Worm (Caenorhabditis elegans): Measurements from ENCODE around the gene nhr-149.
"Not testable (repeated sequence)": the region's sequence is repeated elsewhere in the genome, so short reads cannot be mapped to it uniquely, and the experiment has no call there.

Gene nhr-149

ce11 chrV:7337218-7337617 lies 12.2 kb downstream of the nhr-149 start, which contains the start of gene F10G2.7:
Gene F10G2.7, minus strand, starts transcription at chrV:7337318.
- TF ChIP-seq lin-11, zip-5, npax-4 (tag; optimal IDR thresholded peaks at IDR 0.05): not testable (repeated sequence)

DNA sequence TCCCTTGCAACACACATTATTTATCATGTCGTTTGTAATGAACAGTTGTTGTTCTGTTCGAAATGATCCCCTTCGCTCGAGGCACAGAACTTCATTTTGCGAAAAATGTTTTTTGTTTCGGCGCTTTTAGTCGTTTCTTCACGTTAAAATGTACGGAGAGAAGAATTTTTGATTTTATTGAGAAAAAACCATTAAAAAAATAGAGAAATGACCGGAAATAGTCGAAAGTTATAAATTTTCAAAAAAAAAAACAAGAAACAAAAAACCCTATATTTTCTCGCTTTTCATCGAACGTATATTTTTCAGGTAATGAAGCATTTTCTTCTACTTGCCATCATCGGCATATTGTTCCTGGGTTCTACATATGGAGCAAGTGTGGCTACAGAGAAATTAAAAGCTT lies 17.2 kb downstream of the nhr-149 start, which contains the start of gene F10G2.1:
Gene F10G2.1 (plus strand): TSS at position 301 of the 400 bp plus-strand sequence.
- TF ChIP-seq sox-4 (tag; optimal IDR thresholded peaks at IDR 0.05) (no peak), ceh-14 (tag; optimal IDR thresholded peaks at IDR 0.05) (no peak), pha-2 (tag; optimal IDR thresholded peaks at IDR 0.05) (no peak), ceh-9 (tag; optimal IDR thresholded peaks at IDR 0.05) (no peak), syd-9 (tag; optimal IDR thresholded peaks at IDR 0.05) (no peak), hlh-13 (GFP tag; optimal IDR thresholded peaks at IDR 0.05) (no peak), ceh-48 (tag; optimal IDR thresholded peaks at IDR 0.05) (no peak), mec-3 (tag; optimal IDR thresholded peaks at IDR 0.05; ENCODE audit: borderline replicate concordance) (no peak), ahr-1 (tag; optimal IDR thresholded peaks at IDR 0.05) (no peak)

ce11 chrV:7330868-7331267 lies 18.6 kb downstream of the nhr-149 start, which contains the start of gene F10G2.2:
Gene F10G2.2, plus strand, starts transcription at chrV:7331168.
- TF ChIP-seq ttx-3 (tag; optimal IDR thresholded peaks at IDR 0.05) (no peak), hlh-13 (GFP tag; optimal IDR thresholded peaks at IDR 0.05) (no peak), pha-4 (tag; optimal IDR thresholded peaks at IDR 0.05) (no peak), ama-1 (optimal IDR thresholded peaks at IDR 0.05) (no peak), ztf-16 (tag; optimal IDR thresholded peaks at IDR 0.05) (no peak), hlh-8 (tag; optimal IDR thresholded peaks at IDR 0.05) (no peak), nhr-11 (tag; optimal IDR thresholded peaks at IDR 0.05) (no peak), ceh-30 (tag; optimal IDR thresholded peaks at IDR 0.05) (no peak), sox-4 (tag; optimal IDR thresholded peaks at IDR 0.05) (no peak), hlh-6 (tag; optimal IDR thresholded peaks at IDR 0.05) (no peak), ceh-45 (GFP tag; IDR thresholded peaks at IDR 0.05) (no peak), elt-2 (tag; optimal IDR thresholded peaks at IDR 0.05) (no peak), mec-3 (tag; optimal IDR thresholded peaks at IDR 0.05; ENCODE audit: borderline replicate concordance) (no peak), Y22D7AL.16 (tag; optimal IDR thresholded peaks at IDR 0.05) (no peak), ceh-14 (tag; optimal IDR thresholded peaks at IDR 0.05) (no peak), sdc-2 (tag; optimal IDR thresholded peaks at IDR 0.05) (no peak), F13H6.1 (tag; optimal IDR thresholded peaks at IDR 0.05) (no peak), lin-11 (tag; optimal IDR thresholded peaks at IDR 0.05) (no peak), C08G9.2 (tag; optimal IDR thresholded peaks at IDR 0.05) (no peak)

DNA sequence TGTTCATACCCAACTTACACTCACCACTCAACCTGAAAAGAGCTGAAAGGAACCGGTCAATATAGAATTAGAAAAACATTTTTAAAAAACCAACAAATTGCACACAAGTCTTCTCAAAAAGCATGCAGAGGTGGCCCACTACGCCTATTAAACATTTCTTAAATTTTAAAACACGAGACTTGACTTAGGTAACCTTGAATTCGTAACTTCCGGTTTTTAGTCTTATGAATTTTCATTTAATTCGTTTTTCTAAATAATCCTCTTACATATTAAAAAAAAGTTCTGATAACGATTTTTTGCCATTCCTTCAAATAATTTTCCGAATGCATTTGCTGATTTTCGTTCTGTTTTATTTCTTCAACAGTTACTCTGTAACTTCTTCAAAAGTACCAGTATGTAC lies 21.3 kb downstream of the nhr-149 start, which contains the start of gene clec-7:
Gene clec-7 (plus strand): TSS at position 301 of the 400 bp plus-strand sequence.
- TF ChIP-seq K02D7.2 (tag; optimal IDR thresholded peaks at IDR 0.05), result no peak
- TF ChIP-seq T23F11.4 (GFP tag; optimal IDR thresholded peaks at IDR 0.05), result no peak
- no peak for TF ChIP-seq odd-2 (tag; optimal IDR thresholded peaks at IDR 0.05)
- no peak for TF ChIP-seq gmeb-2 (tag; optimal IDR thresholded peaks at IDR 0.05)
- no peak for TF ChIP-seq ref-2 (tag; optimal IDR thresholded peaks at IDR 0.05)
- TF ChIP-seq ceh-6 (GFP tag; optimal IDR thresholded peaks at IDR 0.05), result no peak
- TF ChIP-seq lim-6 (tag; optimal IDR thresholded peaks at IDR 0.05), result no peak
- no peak for TF ChIP-seq ceh-45 (GFP tag; IDR thresholded peaks at IDR 0.05)
- TF ChIP-seq madf-2 (tag; optimal IDR thresholded peaks at IDR 0.05), result no peak
- no peak for TF ChIP-seq ceh-18 (tag; optimal IDR thresholded peaks at IDR 0.05)
- no peak for TF ChIP-seq ceh-9 (tag; optimal IDR thresholded peaks at IDR 0.05)
- TF ChIP-seq pros-1 (tag; optimal IDR thresholded peaks at IDR 0.05), result no peak
- TF ChIP-seq che-1 (tag; optimal IDR thresholded peaks at IDR 0.05), result no peak
- TF ChIP-seq ets-4 (tag; optimal IDR thresholded peaks at IDR 0.05), result no peak
- TF ChIP-seq hlh-15 (tag; optimal IDR thresholded peaks at IDR 0.05), result no peak
- TF ChIP-seq ahr-1 (tag; optimal IDR thresholded peaks at IDR 0.05), result no peak
- no peak for TF ChIP-seq unc-86 (tag; optimal IDR thresholded peaks at IDR 0.05)
- no peak for TF ChIP-seq unc-55 (GFP tag; optimal IDR thresholded peaks at IDR 0.05)
- TF ChIP-seq nhr-232 (tag; optimal IDR thresholded peaks at IDR 0.05), result no peak
